Fruit fly (Drosophila melanogaster): ENCODE data around the gene Src64B.
A peak's percentile ranks its signal among the peaks of the same experiment; 100 is the strongest.

The Src64B gene

dm6 chr3L:4623870-4624269 is 2.1 kb downstream of the Src64B start (continued):
- peak; percentile 26 for TF ChIP-seq esn (GFP tag; optimal IDR thresholded peaks at IDR 0.05)
- peak; percentile 69 for TF ChIP-seq CG4318 (GFP tag; optimal IDR thresholded peaks at IDR 0.05)
- TF ChIP-seq spab (GFP tag; optimal IDR thresholded peaks at IDR 0.05): peak; percentile 57
- no peak for TF ChIP-seq ss (GFP tag; optimal IDR thresholded peaks at IDR 0.05)
- TF ChIP-seq CG8319 (GFP tag; optimal IDR thresholded peaks at IDR 0.05): no peak
- TF ChIP-seq Sox102F (GFP tag; optimal IDR thresholded peaks at IDR 0.05): peak; percentile 19
- TF ChIP-seq Eip78C (GFP tag): peak; percentile 87
- peak; percentile 48 for TF ChIP-seq Smox (GFP tag; optimal IDR thresholded peaks at IDR 0.05)
- peak; percentile 40 for TF ChIP-seq CG1621 (tag; optimal IDR thresholded peaks at IDR 0.05)
- TF ChIP-seq eg (GFP tag; IDR thresholded peaks at IDR 0.05): peak; percentile 63
- no peak for TF ChIP-seq CG6854 (GFP tag; optimal IDR thresholded peaks at IDR 0.05)
- 0 out of 2 replicates have a peak, but pooled peaks have one; percentile 20 for TF ChIP-seq CG11294 (GFP tag; IDR thresholded peaks at IDR 0.05)
- peak; percentile 42 for TF ChIP-seq fd59A (GFP tag; optimal IDR thresholded peaks at IDR 0.05)
- peak; percentile 44 for TF ChIP-seq CG8632 (GFP tag; optimal IDR thresholded peaks at IDR 0.05)
- peak; percentile 54; the same call in 2 of the 3 replicates for TF ChIP-seq CG6163 (GFP tag; IDR thresholded peaks at IDR 0.05)
- TF ChIP-seq CG3032 (tag; optimal IDR thresholded peaks at IDR 0.05): peak; percentile 64
- no peak for TF ChIP-seq CG9139 (GFP tag; optimal IDR thresholded peaks at IDR 0.05)
- TF ChIP-seq fkh (GFP tag; optimal IDR thresholded peaks at IDR 0.05): no peak
- peak; percentile 79 for TF ChIP-seq CG15336 (GFP tag; IDR thresholded peaks at IDR 0.05)
- TF ChIP-seq cyc (GFP tag; optimal IDR thresholded peaks at IDR 0.05): peak; percentile 32
- TF ChIP-seq CG34406 (GFP tag; optimal IDR thresholded peaks at IDR 0.05): peak; percentile 16
- TF ChIP-seq Hr38 (GFP tag; optimal IDR thresholded peaks at IDR 0.05): no peak
- TF ChIP-seq CG6276 (GFP tag; optimal IDR thresholded peaks at IDR 0.05): peak; percentile 52
- TF ChIP-seq svp (GFP tag): peak; percentile 79
- peak; percentile 41 for TF ChIP-seq dsx (GFP tag; optimal IDR thresholded peaks at IDR 0.05; ENCODE audit: poor library complexity, severe bottlenecking)
- peak; percentile 61 for TF ChIP-seq net (GFP tag; optimal IDR thresholded peaks at IDR 0.05)

- TF ChIP-seq esn (GFP tag; optimal IDR thresholded peaks at IDR 0.05) (no peak), achi (GFP tag; optimal IDR thresholded peaks at IDR 0.05) (no peak), spab (GFP tag; optimal IDR thresholded peaks at IDR 0.05) (no peak), CG8632 (GFP tag; optimal IDR thresholded peaks at IDR 0.05) (no peak), fd59A (GFP tag; optimal IDR thresholded peaks at IDR 0.05) (no peak), Sox14 (GFP tag; optimal IDR thresholded peaks at IDR 0.05) (peak; percentile 63), fkh (GFP tag; optimal IDR thresholded peaks at IDR 0.05) (no peak), CG34406 (GFP tag; optimal IDR thresholded peaks at IDR 0.05) (no peak), Hr39 (GFP tag; optimal IDR thresholded peaks at IDR 0.05) (no peak), CG3032 (tag; optimal IDR thresholded peaks at IDR 0.05) (no peak), vri (GFP tag; optimal IDR thresholded peaks at IDR 0.05) (no peak), Ets21C (GFP tag; optimal IDR thresholded peaks at IDR 0.05) (no peak), CG8119 (GFP tag; IDR thresholded peaks at IDR 0.05) (no peak), CG11294 (GFP tag; IDR thresholded peaks at IDR 0.05) (no peak), CG3919 (GFP tag; optimal IDR thresholded peaks at IDR 0.05) (no peak), Sox102F (GFP tag; optimal IDR thresholded peaks at IDR 0.05) (no peak), lz (GFP tag; optimal IDR thresholded peaks at IDR 0.05) (no peak), Blimp-1 (GFP tag; optimal IDR thresholded peaks at IDR 0.05) (no peak), CG10669 (GFP tag; optimal IDR thresholded peaks at IDR 0.05) (no peak), dsx (GFP tag; optimal IDR thresholded peaks at IDR 0.05; ENCODE audit: poor library complexity, severe bottlenecking) (peak; percentile 29), eg (GFP tag; IDR thresholded peaks at IDR 0.05) (no peak), CG10631 (GFP tag; optimal IDR thresholded peaks at IDR 0.05) (no peak), Hr38 (GFP tag; optimal IDR thresholded peaks at IDR 0.05) (no peak), CG31627 (GFP tag; optimal IDR thresholded peaks at IDR 0.05) (no peak), Met (GFP tag; optimal IDR thresholded peaks at IDR 0.05) (no peak), CG9139 (GFP tag; optimal IDR thresholded peaks at IDR 0.05) (no peak), CG11762 (GFP tag; optimal IDR thresholded peaks at IDR 0.05; ENCODE audit: insufficient read depth) (no peak), svp (GFP tag) (no peak), acj6 (GFP tag; optimal IDR thresholded peaks at IDR 0.05) (no peak), CG6163 (GFP tag; IDR thresholded peaks at IDR 0.05) (peak; percentile 67; the same call in 2 of the 3 replicates), Smox (GFP tag; optimal IDR thresholded peaks at IDR 0.05) (no peak), ss (GFP tag; optimal IDR thresholded peaks at IDR 0.05) (peak in 1 of 2 experiments; percentile 18), topi (GFP tag; optimal IDR thresholded peaks at IDR 0.05) (no peak), Lpt (GFP tag; optimal IDR thresholded peaks at IDR 0.05) (peak; percentile 7), Ets96B (tag; optimal IDR thresholded peaks at IDR 0.05) (no peak)
These were observed 2.9 kb downstream of the Src64B start for dm6 chr3L:4623035-4623580.

Measured in whole organism, prepupa.